Worm (Caenorhabditis elegans) whole organism, L4 larva: ENCODE measurements around the gene F08F1.9.

Experiments used
- F37D6.2 ChIP-seq: sonication (generic microtip); optimal IDR thresholded peaks from 2 replicates; lab custom pipeline; 2016; ENCODE audit warnings: mild to moderate bottlenecking, missing genetic modification characterization, missing compliant biosample characterization
- Y48G9A.11 ChIP-seq: fragments of 200-800 bp; sonication (Bioruptor generic); IDR thresholded peaks from 2 replicates; pipeline ENCODE4 v1.3.6; 2022; ENCODE audit warnings: missing genetic modification reagents, missing genetic modification characterization, missing compliant biosample characterization
- Y75B8A.6 ChIP-seq: fragments of 200-800 bp; sonication (Bioruptor generic); IDR thresholded peaks from 2 replicates; pipeline ENCODE4 v1.3.6; 2022; ENCODE audit warnings: missing genetic modification reagents, missing genetic modification characterization, missing compliant biosample characterization
- aha-1 ChIP-seq: fragments of 150-350 bp; peaks from one replicate; lab custom pipeline; 2014; ENCODE audit warnings: missing biosample characterization, missing genetic modification characterization
- aly-2 ChIP-seq: sonication (generic microtip); optimal IDR thresholded peaks from 2 replicates; lab custom pipeline; 2018; ENCODE audit warnings: missing biosample characterization, missing genetic modification characterization
- ama-1 ChIP-seq: fragments of 150-350 bp; optimal IDR thresholded peaks from 2 replicates; lab custom pipeline; 2014; ENCODE audit warnings: inconsistent platforms, mixed read lengths
- ceh-28 ChIP-seq: fragments of 150-350 bp; optimal IDR thresholded peaks from 2 replicates; lab custom pipeline; 2014; ENCODE audit warnings: missing biosample characterization, missing genetic modification reagents, missing genetic modification characterization
- ceh-82 ChIP-seq: sonication (generic microtip); optimal IDR thresholded peaks from 2 replicates; lab custom pipeline; 2017; ENCODE audit warnings: missing biosample characterization, missing genetic modification characterization
- ctbp-1 ChIP-seq: fragments of 200-800 bp; sonication (Bioruptor generic); IDR thresholded peaks from 2 replicates; pipeline ENCODE4 v1.3.6; 2022; ENCODE audit warnings: missing genetic modification reagents, missing genetic modification characterization, missing compliant biosample characterization
- daf-19 ChIP-seq: fragments of 200-800 bp; sonication (Bioruptor generic); conservative IDR thresholded peaks from 2 replicates; pipeline ENCODE4 v1.3.6; 2022; ENCODE audit warnings: missing genetic modification characterization, missing compliant biosample characterization
- daf-8 ChIP-seq: fragments of 200-800 bp; sonication (Bioruptor generic); IDR thresholded peaks from 2 replicates; pipeline ENCODE4 v1.3.6; 2022; ENCODE audit warnings: missing genetic modification characterization, missing compliant biosample characterization
- dmd-8 ChIP-seq: fragments of 200-800 bp; sonication (Bioruptor generic); IDR thresholded peaks from 2 replicates; pipeline ENCODE4 v1.3.6; 2022; ENCODE audit warnings: missing genetic modification characterization, missing compliant biosample characterization
- duxl-1 ChIP-seq: sonication (generic microtip); optimal IDR thresholded peaks from 2 replicates; lab custom pipeline; 2016; ENCODE audit warnings: mild to moderate bottlenecking, missing genetic modification characterization, moderate library complexity, missing compliant biosample characterization; ENCODE audit not compliant: poor library complexity
- fos-1 ChIP-seq: fragments of 150-350 bp; optimal IDR thresholded peaks from 2 replicates; lab custom pipeline; 2014; ENCODE audit warnings: missing biosample characterization, missing genetic modification characterization
- hif-1 ChIP-seq, 2 experiments: sonication (generic microtip); optimal IDR thresholded peaks; 2 replicates each; lab custom pipeline; 2016 to 2017; ENCODE audit warnings: missing compliant biosample characterization in 2 of 2, missing genetic modification characterization in 2 of 2, missing genetic modification reagents in 2 of 2, missing genotype in 2 of 2, mild to moderate bottlenecking in 1 of 2
- hlh-11 ChIP-seq: fragments of 200-800 bp; sonication (Bioruptor generic); optimal IDR thresholded peaks from 2 replicates; lab custom pipeline; 2018; ENCODE audit warnings: mild to moderate bottlenecking, missing genetic modification characterization, missing compliant biosample characterization
- jun-1 ChIP-seq: fragments of 150-350 bp; optimal IDR thresholded peaks from 2 replicates; lab custom pipeline; 2014; ENCODE audit warnings: missing biosample characterization, missing genetic modification reagents, missing genetic modification characterization
- lin-13 ChIP-seq: fragments of 150-350 bp; optimal IDR thresholded peaks from 2 replicates; lab custom pipeline; 2014; ENCODE audit warnings: missing biosample characterization, missing genetic modification reagents, missing genetic modification characterization
- lin-15B ChIP-seq: fragments of 150-350 bp; sonication (generic microtip); optimal IDR thresholded peaks from 3 replicates; lab custom pipeline; 2014; ENCODE audit warnings: missing biosample characterization, missing genetic modification characterization
- lin-29 ChIP-seq: fragments of 200-800 bp; sonication (Bioruptor generic); IDR thresholded peaks from 2 replicates; pipeline ENCODE4 v1.3.6; 2022; ENCODE audit warnings: missing genetic modification reagents, missing genetic modification characterization, missing compliant biosample characterization
- lin-39 ChIP-seq: fragments of 150-350 bp; optimal IDR thresholded peaks from 2 replicates; lab custom pipeline; 2014; ENCODE audit warnings: missing biosample characterization, missing genetic modification reagents, missing genetic modification characterization
- lir-3 ChIP-seq: sonication (generic microtip); optimal IDR thresholded peaks from 2 replicates; lab custom pipeline; 2016; ENCODE audit warnings: mild to moderate bottlenecking, missing genetic modification characterization, missing compliant biosample characterization
- madf-9 ChIP-seq: fragments of 200-800 bp; sonication (Bioruptor generic); conservative IDR thresholded peaks from 2 replicates; pipeline ENCODE4 v1.3.6; 2022; ENCODE audit warnings: missing genetic modification reagents, missing genetic modification characterization, missing compliant biosample characterization
- mdt-29 ChIP-seq: fragments of 200-800 bp; sonication (Bioruptor generic); IDR thresholded peaks from 2 replicates; pipeline ENCODE4 v1.3.6; 2022; ENCODE audit warnings: missing genetic modification reagents, missing genetic modification characterization, missing compliant biosample characterization
- mes-2 ChIP-seq: sonication (generic microtip); optimal IDR thresholded peaks from 2 replicates; lab custom pipeline; 2016; ENCODE audit warnings: missing genotype, mild to moderate bottlenecking, missing genetic modification characterization, missing compliant biosample characterization; ENCODE audit not compliant: poor library complexity, severe bottlenecking
- nhr-41 ChIP-seq: fragments of 200-800 bp; sonication (Bioruptor generic); IDR thresholded peaks from 2 replicates; pipeline ENCODE4 v1.3.6; 2022; ENCODE audit warnings: missing genetic modification reagents, missing genetic modification characterization, missing compliant biosample characterization
- nhr-77 ChIP-seq: fragments of 150-350 bp; optimal IDR thresholded peaks from 2 replicates; lab custom pipeline; 2014; ENCODE audit warnings: missing biosample characterization, missing genetic modification characterization
- rbr-2 ChIP-seq: sonication (generic microtip); optimal IDR thresholded peaks from 2 replicates; lab custom pipeline; 2016; ENCODE audit warnings: missing genotype, missing genetic modification characterization, missing compliant biosample characterization
- saeg-2 ChIP-seq: fragments of 200-800 bp; sonication (Bioruptor generic); IDR thresholded peaks from 2 replicates; pipeline ENCODE4 v1.3.6; 2022; ENCODE audit warnings: missing genetic modification reagents, missing genetic modification characterization, missing compliant biosample characterization
- sdz-12 ChIP-seq: fragments of 200-800 bp; sonication (Bioruptor generic); optimal IDR thresholded peaks from 2 replicates; lab custom pipeline; 2018; ENCODE audit warnings: mild to moderate bottlenecking, missing genetic modification characterization, missing compliant biosample characterization
- skn-1 ChIP-seq: fragments of 150-350 bp; optimal IDR thresholded peaks from 2 replicates; lab custom pipeline; 2014; ENCODE audit warnings: missing biosample characterization, missing genetic modification characterization
- unc-130 ChIP-seq: sonication (generic microtip); optimal IDR thresholded peaks from 2 replicates; lab custom pipeline; 2016; ENCODE audit warnings: missing genetic modification reagents, missing genetic modification characterization, missing compliant biosample characterization
- unc-39 ChIP-seq: sonication (generic microtip); optimal IDR thresholded peaks from 2 replicates; lab custom pipeline; 2017; ENCODE audit warnings: missing biosample characterization, missing genetic modification characterization
- zag-1 ChIP-seq: fragments of 150-350 bp; optimal IDR thresholded peaks from 2 replicates; lab custom pipeline; 2014; ENCODE audit warnings: missing biosample characterization, missing genetic modification characterization
- zfp-3 ChIP-seq: fragments of 200-800 bp; sonication (Bioruptor generic); conservative IDR thresholded peaks from 2 replicates; pipeline ENCODE4 v1.3.6; 2022; ENCODE audit warnings: missing genetic modification reagents, missing genetic modification characterization, missing compliant biosample characterization
- zip-11 ChIP-seq: fragments of 200-800 bp; sonication (Bioruptor generic); IDR thresholded peaks from 2 replicates; pipeline ENCODE4 v1.3.6; 2022; ENCODE audit warnings: missing genetic modification characterization, missing compliant biosample characterization
- zip-2 ChIP-seq: fragments of 150-350 bp; optimal IDR thresholded peaks from 2 replicates; lab custom pipeline; 2014; ENCODE audit warnings: missing biosample characterization, missing genetic modification characterization

F08F1.9 gene

ce11 chrX:8417727-8418126, 7.1 kb upstream of the F08F1.9 start (continued):
- TF ChIP-seq madf-9 (GFP tag; lab: Robert Waterston, UW) (0 out of 2 replicates have a peak, but pooled peaks have one; percentile 29), mes-2 (tag; lab: Kevin White, UChicago) (peak; percentile 38), lin-39 (tag; lab: Kevin White, UChicago) (no peak), Y75B8A.6 (GFP tag; lab: Robert Waterston, UW) (no peak), Y48G9A.11 (GFP tag; lab: Robert Waterston, UW) (0 out of 2 replicates have a peak, but pooled peaks have one; percentile 42)

- no peak for TF ChIP-seq ceh-28 (tag; lab: Kevin White, UChicago)
- TF ChIP-seq ctbp-1 = no peak
- no peak for TF ChIP-seq ceh-82 (tag; lab: Kevin White, UChicago)
- no peak for TF ChIP-seq hif-1 (tag; optimal IDR thresholded peaks at IDR 0.05; lab: Kevin White, UChicago)
- no peak for TF ChIP-seq daf-8 (GFP tag; lab: Robert Waterston, UW)
- TF ChIP-seq sdz-12 (GFP tag; lab: Kevin White, UChicago) = no peak
- no peak for TF ChIP-seq dmd-8
- TF ChIP-seq mdt-29 (GFP tag; lab: Robert Waterston, UW) = no peak
- TF ChIP-seq jun-1 (tag; lab: Kevin White, UChicago) = no peak
- no peak for TF ChIP-seq Y75B8A.6 (GFP tag; lab: Robert Waterston, UW)
- TF ChIP-seq unc-130 (GFP tag; lab: Kevin White, UChicago) = no peak
- TF ChIP-seq Y48G9A.11 (GFP tag; lab: Robert Waterston, UW) = no peak
- no peak for TF ChIP-seq zip-2 (tag; lab: Kevin White, UChicago)
- no peak for TF ChIP-seq daf-19 (GFP tag; lab: Robert Waterston, UW)
- TF ChIP-seq lin-13 = no peak
- no peak for TF ChIP-seq aly-2 (tag; lab: Kevin White, UChicago)
- no peak for TF ChIP-seq lir-3
- TF ChIP-seq zip-11 (GFP tag; lab: Robert Waterston, UW) = no peak
- TF ChIP-seq ama-1 (lab: Kevin White, UChicago) = no peak
- TF ChIP-seq, all 104 proteins: peak for 0
Observed at ce11 chrX:8416819-8417218, 6.2 kb upstream of the F08F1.9 start, which contains the start of gene ced-8. Gene ced-8, minus strand, starts transcription at chrX:8416919.

ce11 chrX:8413130-8413529, 2.5 kb upstream of the F08F1.9 start, which contains the start of gene F08F1.4:
Gene F08F1.4, plus strand, starts transcription at chrX:8413430.
- TF ChIP-seq aha-1 (tag; lab: Kevin White, UChicago) (peak; percentile 40), aly-2 (tag; lab: Kevin White, UChicago) (no peak)
- TF ChIP-seq, all 104 proteins: peak for 1

ce11 chrX:8408267-8408666, 2.4 kb downstream of the F08F1.9 start, which contains the start of gene sulp-3:
Gene sulp-3, minus strand, starts transcription at chrX:8408367.
- TF ChIP-seq saeg-2 (GFP tag; lab: Robert Waterston, UW) (no peak), fos-1 (tag; lab: Kevin White, UChicago) (no peak), lin-29 (GFP tag; lab: Robert Waterston, UW) (no peak), unc-39 (tag; lab: Kevin White, UChicago) (no peak), F37D6.2 (tag; lab: Kevin White, UChicago) (no peak), lin-15B (tag; lab: Kevin White, UChicago) (no peak), duxl-1 (tag; lab: Kevin White, UChicago) (no peak), rbr-2 (no peak), skn-1 (tag; lab: Kevin White, UChicago) (no peak), madf-9 (GFP tag; lab: Robert Waterston, UW) (no peak), nhr-41 (no peak), aha-1 (tag; lab: Kevin White, UChicago) (no peak), zag-1 (tag; lab: Kevin White, UChicago) (no peak), hlh-11 (tag; lab: Kevin White, UChicago) (no peak), nhr-77 (tag; lab: Kevin White, UChicago) (no peak), zfp-3 (no peak), zip-2 (tag; lab: Kevin White, UChicago) (no peak)
- TF ChIP-seq, all 104 proteins: peak for 0
